Worm (Caenorhabditis elegans): ENCODE data around the gene haf-1.

Gene haf-1

DNA sequence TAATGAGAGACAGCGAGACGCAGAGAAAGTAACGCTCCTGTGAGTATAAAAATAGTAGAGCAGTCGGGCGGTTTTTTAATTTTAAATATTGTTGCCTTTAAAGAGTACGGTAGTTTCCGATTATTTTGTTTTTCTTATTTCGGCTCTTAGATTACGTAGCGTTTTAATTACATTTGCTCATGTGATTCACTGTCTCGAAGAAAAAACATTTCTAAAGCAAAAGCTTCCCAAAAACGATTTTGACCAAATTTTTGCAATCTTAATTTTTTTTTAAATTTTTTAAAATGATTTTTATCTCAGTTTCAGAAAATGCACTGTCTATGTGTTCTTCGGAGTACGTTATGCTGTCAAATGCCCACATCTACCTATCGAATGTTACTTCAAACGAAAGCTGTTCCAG, at the start of gene haf-1:
Gene haf-1 (plus strand): TSS at position 301 of the 400 bp plus-strand sequence.
- no peak for TF ChIP-seq ets-7 (tag; optimal IDR thresholded peaks at IDR 0.05)
- no peak for TF ChIP-seq hmg-4 (GFP tag; optimal IDR thresholded peaks at IDR 0.05)
- TF ChIP-seq ceh-13 (GFP tag; optimal IDR thresholded peaks at IDR 0.05), result no peak
- TF ChIP-seq B0310.2 (tag; optimal IDR thresholded peaks at IDR 0.05), result no peak
- TF ChIP-seq tbx-37 (GFP tag; conservative IDR thresholded peaks at IDR 0.05), result no peak

DNA sequence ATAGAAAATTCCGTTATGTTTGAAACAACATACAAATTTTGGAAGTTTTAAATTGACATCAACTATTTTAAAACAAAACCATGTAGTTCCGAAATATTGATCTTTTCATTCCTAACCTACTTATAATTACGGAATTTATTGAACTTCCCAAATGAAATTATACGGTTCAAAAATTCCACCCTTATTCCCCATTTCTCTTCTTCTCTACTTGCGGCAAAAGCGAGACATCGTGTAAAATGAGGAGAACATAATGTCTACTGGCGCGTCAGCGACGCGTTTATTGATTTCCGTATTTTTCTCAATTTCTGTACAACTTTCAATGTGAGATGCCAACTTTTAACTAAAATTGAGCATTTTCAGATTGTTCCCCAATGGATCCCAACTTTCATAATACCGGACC, 47.4 kb upstream of the haf-1 start, which contains the start of gene ceh-88:
Gene ceh-88 (plus strand): TSS at position 355 of the 400 bp plus-strand sequence.
- TF ChIP-seq pes-1 (GFP tag; IDR thresholded peaks at IDR 0.05) (no peak), tbx-37 (GFP tag; conservative IDR thresholded peaks at IDR 0.05) (no peak), tra-4 (tag; optimal IDR thresholded peaks at IDR 0.05) (no peak), B0310.2 (tag; optimal IDR thresholded peaks at IDR 0.05) (no peak), sea-1 (GFP tag; conservative IDR thresholded peaks at IDR 0.05) (no peak), ama-1 (optimal IDR thresholded peaks at IDR 0.05) (no peak), F13C5.2 (tag; optimal IDR thresholded peaks at IDR 0.05) (no peak), ceh-13 (GFP tag; optimal IDR thresholded peaks at IDR 0.05) (no peak), hnd-1 (tag; optimal IDR thresholded peaks at IDR 0.05) (no peak), ets-7 (tag; optimal IDR thresholded peaks at IDR 0.05) (no peak), flt-1 (GFP tag; IDR thresholded peaks at IDR 0.05) (no peak), scrt-1 (GFP tag; IDR thresholded peaks at IDR 0.05) (no peak)

DNA sequence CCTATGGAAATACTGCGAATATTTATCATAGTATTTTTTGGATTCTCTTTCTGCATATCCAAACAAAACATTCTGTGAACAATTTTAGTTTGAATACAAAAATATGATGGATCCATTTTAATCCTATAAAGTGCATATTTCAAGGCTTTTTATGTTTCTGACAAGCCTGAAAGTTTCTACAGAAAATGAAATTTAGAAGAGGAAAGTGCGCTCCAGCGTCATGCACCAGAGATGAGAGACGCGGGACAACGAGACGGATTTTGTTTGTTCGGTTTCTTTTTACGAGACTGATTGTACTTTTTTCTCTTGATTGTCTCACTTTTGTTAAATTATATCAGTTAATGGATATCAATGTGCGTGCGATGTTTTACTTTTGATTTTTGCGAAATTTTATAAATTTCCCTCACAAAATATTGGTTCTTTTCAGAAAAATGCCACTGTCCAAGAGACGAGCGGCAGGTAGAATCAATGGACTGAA, 45.1 kb upstream of the haf-1 start, which contains the start of gene C49C3.6:
Gene C49C3.6 (plus strand): TSS at position 428 of the 478 bp plus-strand sequence.
- TF ChIP-seq F13C5.2 (tag; optimal IDR thresholded peaks at IDR 0.05), result no peak
- TF ChIP-seq hmg-4 (GFP tag; optimal IDR thresholded peaks at IDR 0.05), result no peak
- TF ChIP-seq tra-4 (tag; optimal IDR thresholded peaks at IDR 0.05), result no peak
- no peak for TF ChIP-seq flt-1 (GFP tag; IDR thresholded peaks at IDR 0.05)
- TF ChIP-seq ama-1 (optimal IDR thresholded peaks at IDR 0.05), result no peak
- no peak for TF ChIP-seq tbx-37 (GFP tag; conservative IDR thresholded peaks at IDR 0.05)
- no peak for TF ChIP-seq sea-1 (GFP tag; conservative IDR thresholded peaks at IDR 0.05)
- TF ChIP-seq pes-1 (GFP tag; IDR thresholded peaks at IDR 0.05), result no peak
- no peak for TF ChIP-seq tbx-11 (GFP tag; IDR thresholded peaks at IDR 0.05)
- TF ChIP-seq scrt-1 (GFP tag; IDR thresholded peaks at IDR 0.05), result no peak
- TF ChIP-seq aly-1 (tag; optimal IDR thresholded peaks at IDR 0.05), result no peak
- TF ChIP-seq ceh-13 (GFP tag; optimal IDR thresholded peaks at IDR 0.05), result no peak
- TF ChIP-seq B0310.2 (tag; optimal IDR thresholded peaks at IDR 0.05), result no peak
- no peak for TF ChIP-seq hmbx-1 (tag; optimal IDR thresholded peaks at IDR 0.05)

DNA sequence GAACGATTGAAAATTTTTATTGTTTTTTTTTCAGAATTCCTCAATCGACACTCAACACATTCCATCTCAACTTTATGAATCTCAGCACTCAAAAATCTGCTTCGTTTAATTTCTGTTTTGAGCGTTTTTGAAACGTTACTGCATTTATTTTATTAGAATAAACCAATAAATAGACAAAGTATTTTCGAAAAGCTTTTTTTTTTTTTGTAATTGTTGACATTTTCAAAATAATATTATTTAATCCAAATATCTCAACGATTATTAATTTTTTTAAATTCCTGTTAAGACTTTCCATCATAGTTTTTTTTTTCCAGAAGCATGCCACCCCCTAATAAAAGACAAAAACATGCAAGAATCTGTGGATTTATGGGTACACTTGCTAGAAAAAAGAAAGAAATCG, 44.0 kb upstream of the haf-1 start, which contains the start of gene C49C3.7:
Gene C49C3.7 (plus strand): TSS at position 301 of the 400 bp plus-strand sequence.
- no peak for TF ChIP-seq hmbx-1 (tag; optimal IDR thresholded peaks at IDR 0.05)
- no peak for TF ChIP-seq tbx-37 (GFP tag; conservative IDR thresholded peaks at IDR 0.05)
- TF ChIP-seq ceh-36 (tag; optimal IDR thresholded peaks at IDR 0.05), result no peak
- TF ChIP-seq pes-1 (GFP tag; IDR thresholded peaks at IDR 0.05), result no peak
- no peak for TF ChIP-seq ets-7 (tag; optimal IDR thresholded peaks at IDR 0.05)

DNA sequence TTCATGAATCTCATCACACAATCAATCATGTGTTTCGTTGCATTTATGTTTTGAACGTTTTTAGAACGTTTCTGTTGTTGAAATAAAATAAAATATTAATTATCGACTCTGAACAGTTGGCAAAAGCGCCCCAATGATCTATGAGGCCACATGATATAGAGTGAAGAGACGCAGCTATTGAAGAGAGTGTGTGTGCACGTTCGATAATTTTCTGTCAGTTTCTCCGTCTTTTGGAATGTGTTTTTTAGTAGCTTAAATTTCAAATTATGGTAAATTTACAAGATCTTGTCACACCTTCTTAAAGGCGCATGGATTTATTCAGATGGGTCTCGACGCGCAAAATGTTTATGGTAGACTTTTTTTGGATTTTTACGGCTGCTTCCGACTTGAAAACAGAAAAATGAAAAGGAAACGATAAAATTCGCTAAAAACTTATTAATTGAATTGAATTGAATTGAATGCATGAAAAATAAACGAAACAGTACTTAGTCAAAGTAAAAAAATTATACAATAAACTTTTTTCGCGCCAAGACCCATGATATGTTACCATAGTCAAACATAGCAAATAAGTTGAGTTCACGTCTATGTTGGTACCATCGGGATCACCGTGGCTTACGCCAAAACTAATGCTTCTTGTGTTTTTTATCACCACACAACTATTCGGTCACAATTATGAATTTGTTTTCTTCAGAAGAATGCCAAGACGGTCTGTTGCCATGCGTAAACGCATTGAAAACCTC, 42.5 kb upstream of the haf-1 start, which contains the start of gene C49C3.15:
Gene C49C3.15 (plus strand): TSS at position 690 of the 740 bp plus-strand sequence.
- no peak for TF ChIP-seq tbx-37 (GFP tag; conservative IDR thresholded peaks at IDR 0.05)
- no peak for TF ChIP-seq flt-1 (GFP tag; IDR thresholded peaks at IDR 0.05)
- TF ChIP-seq aly-1 (tag; optimal IDR thresholded peaks at IDR 0.05), result no peak
- no peak for TF ChIP-seq tra-4 (tag; optimal IDR thresholded peaks at IDR 0.05)
- TF ChIP-seq hmbx-1 (tag; optimal IDR thresholded peaks at IDR 0.05), result no peak
- no peak for TF ChIP-seq ceh-36 (tag; optimal IDR thresholded peaks at IDR 0.05)

DNA sequence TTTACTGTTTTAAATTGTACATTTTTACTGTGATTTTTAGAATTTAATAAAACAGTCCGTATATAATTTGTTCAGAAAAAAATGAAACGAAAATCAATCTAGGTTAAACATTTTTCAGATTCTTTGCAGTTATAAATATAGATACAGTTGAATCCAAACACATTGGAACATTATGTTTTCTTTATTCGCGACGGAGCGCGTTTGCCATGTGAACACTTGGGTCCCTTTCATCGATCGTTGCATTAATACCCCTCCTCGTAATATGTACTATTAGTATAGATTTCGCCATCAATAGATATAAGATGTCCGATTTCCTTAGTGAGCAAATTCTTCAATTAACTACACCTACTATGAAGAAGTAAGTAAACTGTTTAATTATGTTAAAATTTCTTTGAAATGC, 41.2 kb upstream of the haf-1 start, which contains the start of gene C49C3.8:
Gene C49C3.8 (plus strand): TSS at position 173 of the 400 bp plus-strand sequence.
- TF ChIP-seq sea-1 (GFP tag; conservative IDR thresholded peaks at IDR 0.05) (no peak), hmbx-1 (tag; optimal IDR thresholded peaks at IDR 0.05) (no peak), ceh-36 (tag; optimal IDR thresholded peaks at IDR 0.05) (no peak), tbx-37 (GFP tag; conservative IDR thresholded peaks at IDR 0.05) (no peak), tbx-11 (GFP tag; IDR thresholded peaks at IDR 0.05) (no peak), ets-7 (tag; optimal IDR thresholded peaks at IDR 0.05) (no peak), F13C5.2 (tag; optimal IDR thresholded peaks at IDR 0.05) (no peak), tra-4 (tag; optimal IDR thresholded peaks at IDR 0.05) (no peak), B0310.2 (tag; optimal IDR thresholded peaks at IDR 0.05) (no peak), flt-1 (GFP tag; IDR thresholded peaks at IDR 0.05) (no peak), aly-1 (tag; optimal IDR thresholded peaks at IDR 0.05) (no peak), scrt-1 (GFP tag; IDR thresholded peaks at IDR 0.05) (no peak), hnd-1 (tag; optimal IDR thresholded peaks at IDR 0.05) (no peak), pes-1 (GFP tag; IDR thresholded peaks at IDR 0.05) (no peak), ceh-13 (GFP tag; optimal IDR thresholded peaks at IDR 0.05) (no peak), hmg-4 (GFP tag; optimal IDR thresholded peaks at IDR 0.05) (no peak), ama-1 (optimal IDR thresholded peaks at IDR 0.05) (no peak)

DNA sequence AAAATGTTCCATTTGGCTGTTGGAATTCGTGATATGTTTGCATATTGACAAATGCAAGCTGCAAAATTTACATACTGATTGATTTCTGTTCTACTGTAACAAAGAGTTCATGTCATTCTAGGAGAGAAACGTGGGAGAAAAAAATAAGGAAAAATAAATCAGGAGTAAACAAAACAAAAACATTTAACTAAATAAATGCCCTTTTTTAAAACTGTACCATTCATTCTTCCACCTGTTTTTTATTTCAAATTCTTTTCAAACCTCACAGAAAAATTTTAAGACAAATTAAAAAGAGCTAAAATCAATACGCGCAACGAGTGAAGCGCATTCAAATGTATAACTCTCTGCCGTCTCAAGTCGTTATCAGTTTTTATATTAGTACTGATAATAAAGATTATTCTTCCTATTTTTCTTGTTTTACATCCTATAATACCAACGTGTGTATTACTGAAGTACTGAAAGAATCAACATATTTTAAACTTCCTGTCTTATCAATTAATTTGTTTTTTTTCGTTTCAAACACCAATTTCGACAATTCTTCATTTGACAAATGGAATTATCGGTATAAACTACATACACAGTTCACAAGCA, 37.2 kb upstream of the haf-1 start, which contains the start of gene C49C3.10:
Gene C49C3.10 (minus strand): TSS at position 51 of the 591 bp plus-strand sequence.
- TF ChIP-seq tra-4 (tag; optimal IDR thresholded peaks at IDR 0.05) (no peak), tbx-37 (GFP tag; conservative IDR thresholded peaks at IDR 0.05) (no peak), ceh-13 (GFP tag; optimal IDR thresholded peaks at IDR 0.05) (no peak), sea-1 (GFP tag; conservative IDR thresholded peaks at IDR 0.05) (no peak), hmbx-1 (tag; optimal IDR thresholded peaks at IDR 0.05) (no peak), B0310.2 (tag; optimal IDR thresholded peaks at IDR 0.05) (no peak)

All from whole organism, early embryonic.